Worm (Caenorhabditis elegans) whole organism, early embryonic: ENCODE results near the gene rabr-3.

Source experiments
- B0310.2 ChIP-seq: sonication (generic microtip); optimal IDR thresholded peaks from 2 replicates; lab custom pipeline; 2016; ENCODE audit warnings: mild to moderate bottlenecking, missing genetic modification characterization, missing compliant biosample characterization
- F13C5.2 ChIP-seq: sonication (generic microtip); optimal IDR thresholded peaks from 2 replicates; lab custom pipeline; 2017; ENCODE audit warnings: mild to moderate bottlenecking, missing genetic modification characterization, inconsistent platforms, missing compliant biosample characterization
- aly-1 ChIP-seq: sonication (generic microtip); optimal IDR thresholded peaks from 2 replicates; lab custom pipeline; 2016; ENCODE audit warnings: missing genetic modification characterization, missing compliant biosample characterization
- ama-1 ChIP-seq: fragments of 150-350 bp; optimal IDR thresholded peaks from 2 replicates; lab custom pipeline; 2014
- ceh-13 ChIP-seq: fragments of 200-800 bp; sonication (Bioruptor generic); optimal IDR thresholded peaks from 2 replicates; lab custom pipeline; 2018; ENCODE audit warnings: mild to moderate bottlenecking, missing genetic modification characterization, missing compliant biosample characterization
- ceh-36 ChIP-seq: sonication (generic microtip); optimal IDR thresholded peaks from 2 replicates; lab custom pipeline; 2016; ENCODE audit warnings: missing genetic modification characterization, inconsistent platforms, missing compliant biosample characterization
- ets-7 ChIP-seq: sonication (generic microtip); optimal IDR thresholded peaks from 2 replicates; lab custom pipeline; 2016; ENCODE audit warnings: missing genotype, missing genetic modification characterization, missing compliant biosample characterization
- flt-1 ChIP-seq: fragments of 200-800 bp; sonication (Bioruptor generic); IDR thresholded peaks from 2 replicates; pipeline ENCODE4 v1.3.6; 2022; ENCODE audit warnings: missing genetic modification characterization, missing compliant biosample characterization
- hmbx-1 ChIP-seq: sonication (generic microtip); optimal IDR thresholded peaks from 2 replicates; lab custom pipeline; 2016; ENCODE audit warnings: mild to moderate bottlenecking, missing genetic modification characterization, missing compliant biosample characterization
- hmg-4 ChIP-seq: fragments of 200-800 bp; sonication (Bioruptor generic); optimal IDR thresholded peaks from 2 replicates; lab custom pipeline; 2018; ENCODE audit warnings: mild to moderate bottlenecking, missing genetic modification characterization, missing compliant biosample characterization
- hnd-1 ChIP-seq: sonication (generic microtip); optimal IDR thresholded peaks from 2 replicates; lab custom pipeline; 2016; ENCODE audit warnings: missing genetic modification characterization, missing compliant biosample characterization
- pes-1 ChIP-seq: fragments of 200-800 bp; sonication (Bioruptor generic); IDR thresholded peaks from 2 replicates; pipeline ENCODE4 v1.3.6; 2022; ENCODE audit warnings: missing genetic modification reagents, missing genetic modification characterization, missing compliant biosample characterization
- scrt-1 ChIP-seq: fragments of 200-800 bp; sonication (Bioruptor generic); IDR thresholded peaks from 2 replicates; pipeline ENCODE4 v1.3.6; 2022; ENCODE audit warnings: missing genetic modification characterization, missing compliant biosample characterization
- sea-1 ChIP-seq: fragments of 200-800 bp; sonication (Bioruptor generic); conservative IDR thresholded peaks from 2 replicates; pipeline ENCODE4 v1.3.6; 2022; ENCODE audit warnings: missing genetic modification characterization, missing compliant biosample characterization
- tbx-11 ChIP-seq: fragments of 200-800 bp; sonication (Bioruptor generic); IDR thresholded peaks from 2 replicates; pipeline ENCODE4 v1.3.6; 2022; ENCODE audit warnings: missing genetic modification characterization, missing compliant biosample characterization
- tbx-37 ChIP-seq: fragments of 200-800 bp; sonication (Bioruptor generic); conservative IDR thresholded peaks from 2 replicates; pipeline ENCODE4 v1.3.6; 2022; ENCODE audit warnings: missing genetic modification reagents, missing genetic modification characterization, missing compliant biosample characterization
- tra-4 ChIP-seq: sonication (generic microtip); optimal IDR thresholded peaks from 2 replicates; lab custom pipeline; 2017; ENCODE audit warnings: missing genetic modification characterization, missing compliant biosample characterization

The rabr-3 gene

ce11 chrV:16195379-16195778 lies at the start of gene rabr-3:
rabr-3 (plus strand) TSS chrV:16195679.
- TF ChIP-seq ceh-36 (tag; lab: Kevin White, UChicago) (no peak), ets-7 (tag; lab: Kevin White, UChicago) (no peak), hmbx-1 (tag; lab: Kevin White, UChicago) (no peak), tra-4 (tag; lab: Kevin White, UChicago) (no peak), F13C5.2 (tag; lab: Kevin White, UChicago) (no peak), hnd-1 (tag; lab: Kevin White, UChicago) (no peak), B0310.2 (tag; lab: Kevin White, UChicago) (no peak), scrt-1 (GFP tag; lab: Robert Waterston, UW) (no peak), tbx-37 (GFP tag; lab: Robert Waterston, UW) (no peak), sea-1 (no peak), hmg-4 (GFP tag; lab: Kevin White, UChicago) (no peak), ceh-13 (GFP tag; lab: Kevin White, UChicago) (no peak), aly-1 (no peak)

- TF ChIP-seq aly-1 (no peak), hnd-1 (tag; lab: Kevin White, UChicago) (no peak), B0310.2 (tag; lab: Kevin White, UChicago) (no peak), hmbx-1 (tag; lab: Kevin White, UChicago) (no peak), ceh-13 (GFP tag; lab: Kevin White, UChicago) (no peak), pes-1 (GFP tag; lab: Robert Waterston, UW) (no peak), ceh-36 (tag; lab: Kevin White, UChicago) (no peak), tbx-37 (GFP tag; lab: Robert Waterston, UW) (no peak), flt-1 (no peak), F13C5.2 (tag; lab: Kevin White, UChicago) (no peak), tbx-11 (GFP tag; lab: Robert Waterston, UW) (no peak), scrt-1 (GFP tag; lab: Robert Waterston, UW) (no peak), tra-4 (tag; lab: Kevin White, UChicago) (no peak), ets-7 (tag; lab: Kevin White, UChicago) (no peak), sea-1 (no peak)
Observed at ce11 chrV:16148805-16149204, 46.7 kb upstream of the rabr-3 start, which contains the start of gene F10A3.4. F10A3.4 (plus strand) TSS chrV:16149105.

DNA sequence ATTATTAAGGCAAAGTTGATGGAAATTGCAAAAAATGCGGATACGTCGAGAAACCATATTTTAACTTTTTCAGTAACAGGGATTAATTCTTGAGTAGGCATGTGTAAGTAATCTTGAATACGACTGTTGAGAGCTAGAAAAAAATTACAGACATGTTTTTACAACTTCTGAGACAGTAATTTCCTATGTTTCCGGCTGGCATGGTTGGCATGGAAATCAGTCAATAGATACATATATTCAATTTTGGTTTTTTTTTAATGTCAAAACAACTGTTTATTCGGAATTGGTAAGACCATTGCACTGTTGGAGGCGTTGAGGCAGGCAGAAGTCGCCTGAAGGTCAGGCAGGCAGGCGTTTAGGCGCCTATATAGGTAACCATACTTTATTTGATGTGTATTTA lies 42.1 kb upstream of the rabr-3 start, which contains the start of gene str-254:
str-254 (minus strand) TSS at position 101 of the 400 bp plus-strand sequence.
- TF ChIP-seq ceh-36 (tag; lab: Kevin White, UChicago) (no peak), tbx-37 (GFP tag; lab: Robert Waterston, UW) (no peak), sea-1 (no peak), ets-7 (tag; lab: Kevin White, UChicago) (no peak), B0310.2 (tag; lab: Kevin White, UChicago) (no peak), tra-4 (tag; lab: Kevin White, UChicago) (no peak), hnd-1 (tag; lab: Kevin White, UChicago) (no peak), F13C5.2 (tag; lab: Kevin White, UChicago) (no peak), flt-1 (no peak), aly-1 (no peak), scrt-1 (GFP tag; lab: Robert Waterston, UW) (no peak), hmg-4 (GFP tag; lab: Kevin White, UChicago) (no peak), ama-1 (lab: Kevin White, UChicago) (no peak), ceh-13 (GFP tag; lab: Kevin White, UChicago) (no peak), pes-1 (GFP tag; lab: Robert Waterston, UW) (no peak)

- TF ChIP-seq ama-1 (lab: Kevin White, UChicago), result no peak
- TF ChIP-seq aly-1, result no peak
- no peak for TF ChIP-seq tbx-11 (GFP tag; lab: Robert Waterston, UW)
- no peak for TF ChIP-seq scrt-1 (GFP tag; lab: Robert Waterston, UW)
- no peak for TF ChIP-seq hmg-4 (GFP tag; lab: Kevin White, UChicago)
- TF ChIP-seq ceh-36 (tag; lab: Kevin White, UChicago), result no peak
- TF ChIP-seq tra-4 (tag; lab: Kevin White, UChicago), result no peak
- no peak for TF ChIP-seq tbx-37 (GFP tag; lab: Robert Waterston, UW)
- no peak for TF ChIP-seq hnd-1 (tag; lab: Kevin White, UChicago)
- TF ChIP-seq hmbx-1 (tag; lab: Kevin White, UChicago), result no peak
- TF ChIP-seq ceh-13 (GFP tag; lab: Kevin White, UChicago), result no peak
- no peak for TF ChIP-seq ets-7 (tag; lab: Kevin White, UChicago)
- TF ChIP-seq F13C5.2 (tag; lab: Kevin White, UChicago), result no peak
- no peak for TF ChIP-seq pes-1 (GFP tag; lab: Robert Waterston, UW)
Observed at ce11 chrV:16155111-16155510, 40.4 kb upstream of the rabr-3 start, which contains the start of gene str-97. str-97 (minus strand) TSS chrV:16155211.

- TF ChIP-seq tbx-11 (GFP tag; lab: Robert Waterston, UW) (no peak), tra-4 (tag; lab: Kevin White, UChicago) (no peak), hmbx-1 (tag; lab: Kevin White, UChicago) (no peak), flt-1 (no peak), ceh-13 (GFP tag; lab: Kevin White, UChicago) (no peak), B0310.2 (tag; lab: Kevin White, UChicago) (no peak), pes-1 (GFP tag; lab: Robert Waterston, UW) (no peak), F13C5.2 (tag; lab: Kevin White, UChicago) (no peak), hmg-4 (GFP tag; lab: Kevin White, UChicago) (no peak)
Observed at ce11 chrV:16158391-16158790, 37.1 kb upstream of the rabr-3 start, which contains the start of gene str-99. str-99 (minus strand) TSS chrV:16158491.

- TF ChIP-seq B0310.2 (tag; lab: Kevin White, UChicago) (no peak), tbx-11 (GFP tag; lab: Robert Waterston, UW) (no peak), pes-1 (GFP tag; lab: Robert Waterston, UW) (no peak), ama-1 (lab: Kevin White, UChicago) (no peak), scrt-1 (GFP tag; lab: Robert Waterston, UW) (no peak), ceh-36 (tag; lab: Kevin White, UChicago) (no peak), sea-1 (no peak), aly-1 (no peak)
Observed at ce11 chrV:16159594-16159993, 35.9 kb upstream of the rabr-3 start, which contains the start of gene F10A3.17. F10A3.17 (minus strand) TSS chrV:16159694.

- no peak for TF ChIP-seq sea-1
Observed at ce11 chrV:16160087-16160486, 35.4 kb upstream of the rabr-3 start.
